Worm (Caenorhabditis elegans) whole organism, L4/young adult: Measurements from ENCODE around the gene B0513.4.

Experiments used
- W03F9.2 ChIP-seq: fragments of 150-350 bp; optimal IDR thresholded peaks from 2 replicates; lab custom pipeline; 2014; ENCODE audit warnings: missing biosample characterization, missing genetic modification characterization
- dao-5 ChIP-seq: sonication (generic microtip); optimal IDR thresholded peaks from 2 replicates; lab custom pipeline; 2016; ENCODE audit warnings: missing genotype, missing genetic modification characterization, moderate library complexity, missing compliant biosample characterization
- him-1 ChIP-seq: sonication (generic microtip); optimal IDR thresholded peaks from 2 replicates; lab custom pipeline; 2016; ENCODE audit warnings: missing genotype, missing genetic modification reagents, missing genetic modification characterization, missing compliant biosample characterization

The B0513.4 gene

DNA sequence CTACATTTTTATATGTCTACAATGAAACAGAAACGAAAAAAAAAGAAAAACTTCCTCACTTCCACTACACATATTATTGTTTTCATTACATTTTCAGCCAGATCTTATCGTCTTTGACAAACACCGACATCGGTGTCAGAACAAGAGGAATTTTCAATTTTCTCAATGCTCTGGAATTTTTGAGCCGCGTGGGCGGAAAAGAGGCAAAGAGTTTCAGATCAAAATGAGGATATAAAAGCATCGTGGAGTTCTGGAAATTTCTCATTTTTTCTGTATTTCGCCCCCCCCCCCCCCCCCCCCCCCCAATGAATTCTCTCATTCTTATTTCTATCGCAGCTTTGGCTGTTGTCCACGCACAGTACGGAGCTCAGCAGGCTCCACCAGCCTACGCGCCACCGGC, at the start of gene B0513.4:
Gene B0513.4 (plus strand): TSS at position 301 of the 400 bp plus-strand sequence.
- no peak for TF ChIP-seq dao-5
- no peak for TF ChIP-seq W03F9.2 (tag; lab: Kevin White, UChicago)
- no peak for TF ChIP-seq him-1

DNA sequence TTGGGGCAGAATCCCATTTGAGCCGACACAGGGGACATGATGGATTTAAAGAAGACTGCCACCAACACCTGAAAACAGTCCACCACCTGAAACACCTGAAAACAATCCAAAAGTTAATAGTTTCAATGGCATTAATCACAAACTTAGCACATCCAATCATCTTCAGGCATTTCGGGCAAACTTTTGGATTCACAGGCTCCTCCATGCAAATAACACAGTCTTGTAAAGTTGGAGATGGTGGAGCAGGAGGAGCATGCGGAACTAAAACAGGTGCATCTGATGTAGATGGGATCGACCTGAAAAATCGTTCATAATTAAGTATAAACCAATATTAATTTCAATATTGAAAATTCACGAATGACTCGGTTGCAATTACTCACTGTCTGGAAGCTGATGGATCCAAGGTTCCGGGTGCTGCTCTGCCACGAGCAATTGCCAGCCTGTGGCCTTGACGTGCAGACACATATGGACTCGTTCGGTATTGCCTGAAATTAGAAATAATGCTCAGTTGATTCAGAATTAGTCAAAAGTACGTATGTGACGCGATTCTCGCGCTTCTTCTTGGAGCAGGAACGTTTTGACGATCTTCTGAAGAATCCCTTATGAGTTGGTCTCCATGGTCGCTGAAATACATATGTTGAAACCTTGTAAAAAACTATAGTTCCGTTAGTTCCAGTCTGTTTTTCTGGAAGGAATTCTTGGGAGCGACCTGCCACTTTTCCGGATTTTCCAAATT, 45.4 kb upstream of the B0513.4 start:
- no peak for TF ChIP-seq dao-5
- no peak for TF ChIP-seq him-1
- no peak for TF ChIP-seq W03F9.2 (tag; lab: Kevin White, UChicago)

DNA sequence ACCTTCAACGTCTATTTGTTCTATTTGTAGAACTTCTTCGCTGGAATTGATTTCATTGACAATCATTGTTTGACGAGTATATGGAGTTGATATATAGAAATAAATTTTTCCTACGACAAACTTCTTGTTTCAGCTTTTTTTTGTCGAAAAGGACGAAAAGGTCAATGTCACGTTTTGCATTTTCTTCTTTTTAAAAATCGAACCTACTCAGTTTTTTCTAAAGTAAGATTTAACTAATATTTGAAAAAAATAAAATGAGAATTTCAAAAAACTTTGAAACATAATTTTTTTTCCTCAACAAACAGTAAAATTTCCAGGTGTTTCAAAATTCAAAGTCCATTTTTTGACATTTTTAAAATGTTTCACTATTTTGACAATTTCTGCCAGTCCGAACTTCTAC, 43.7 kb upstream of the B0513.4 start, which contains the start of gene H08M01.1:
Gene H08M01.1 (minus strand): TSS at position 101 of the 400 bp plus-strand sequence.
- TF ChIP-seq dao-5: no peak

DNA sequence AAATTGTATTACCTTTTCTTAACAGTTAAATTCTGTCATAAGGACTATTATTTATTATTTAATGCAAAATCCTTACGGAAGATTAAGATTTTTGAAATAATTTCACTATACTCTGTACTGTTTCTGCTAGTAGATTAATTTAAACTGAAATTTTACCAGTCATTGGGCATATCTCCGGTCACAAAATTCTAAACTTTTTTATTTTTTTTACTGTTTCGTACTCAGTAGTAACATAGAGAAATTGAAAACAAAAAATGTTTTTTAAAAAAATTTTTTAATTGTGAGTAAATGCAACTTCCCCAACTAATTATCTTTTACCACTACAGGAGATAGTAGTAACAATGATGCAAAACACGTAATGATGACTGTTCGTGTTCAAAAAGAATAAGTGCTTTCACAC, 41.7 kb upstream of the B0513.4 start:
- TF ChIP-seq dao-5 (no peak), him-1 (no peak), W03F9.2 (tag; lab: Kevin White, UChicago) (no peak)

DNA sequence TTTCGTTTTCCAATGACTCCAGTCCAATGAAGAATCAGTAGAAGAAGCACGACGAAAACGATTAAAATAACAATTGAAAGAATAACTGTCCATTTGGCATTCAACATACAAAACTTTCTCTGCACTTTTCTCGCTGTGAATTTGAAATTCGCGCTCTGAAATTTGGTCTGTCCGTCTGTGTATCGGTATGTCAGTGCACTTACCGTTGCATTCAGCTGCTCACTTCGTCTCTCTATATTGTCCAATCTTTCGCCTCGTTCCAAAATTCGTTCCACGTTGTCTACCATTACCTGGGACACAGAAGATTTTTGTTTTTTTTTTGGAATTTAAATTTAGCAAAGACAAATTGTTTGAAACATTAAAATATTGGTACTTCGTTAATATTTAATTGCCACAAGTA, 19.5 kb upstream of the B0513.4 start:
- TF ChIP-seq dao-5: no peak
- TF ChIP-seq W03F9.2 (tag; lab: Kevin White, UChicago): no peak
- no peak for TF ChIP-seq him-1

DNA sequence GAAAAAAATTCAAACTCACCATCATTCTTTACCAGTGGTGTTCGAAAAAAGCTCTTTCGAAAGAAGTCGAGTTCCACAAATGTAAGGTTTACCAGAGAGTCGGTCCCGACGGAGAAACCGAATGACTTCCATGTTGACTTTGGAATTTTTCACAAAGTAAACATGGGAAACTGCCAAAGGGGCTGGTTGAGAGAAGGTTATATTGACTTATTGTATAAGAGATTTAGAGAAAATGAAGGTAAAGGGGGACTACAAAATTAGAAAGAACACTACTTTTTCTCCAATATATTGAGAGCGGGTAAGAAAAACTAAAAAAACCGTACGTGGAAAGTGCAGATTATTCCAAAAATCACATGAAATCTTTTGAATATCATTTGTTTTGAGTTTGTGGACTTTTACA, 14.8 kb upstream of the B0513.4 start, which contains the start of gene vamp-8:
Gene vamp-8 (minus strand): TSS at position 25 of the 400 bp plus-strand sequence.
- TF ChIP-seq W03F9.2 (tag; lab: Kevin White, UChicago) (no peak), dao-5 (no peak), him-1 (no peak)

DNA sequence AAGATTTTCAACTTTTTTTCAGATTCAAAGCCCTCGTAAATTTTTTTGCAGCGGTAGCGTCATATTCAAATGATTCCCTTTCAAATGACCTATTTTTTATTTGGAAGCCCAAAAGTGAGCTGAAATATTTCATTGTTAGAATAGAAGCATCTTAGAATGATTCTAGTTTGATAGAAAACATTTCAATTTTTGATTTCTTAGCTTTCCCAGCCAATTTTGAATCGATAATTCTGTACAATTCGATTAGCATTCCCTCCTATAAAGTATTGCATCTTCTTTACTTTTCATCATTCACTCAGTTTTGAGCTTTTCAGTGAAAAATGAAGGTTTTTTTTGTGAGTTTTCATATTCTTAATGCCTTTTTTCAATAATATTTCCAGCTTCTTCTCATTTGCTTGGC, 13.2 kb upstream of the B0513.4 start, which contains the start of gene B0513.90:
Gene B0513.90 (plus strand): TSS at position 301 of the 400 bp plus-strand sequence.
- TF ChIP-seq dao-5: no peak
- no peak for TF ChIP-seq W03F9.2 (tag; lab: Kevin White, UChicago)
- no peak for TF ChIP-seq him-1

DNA sequence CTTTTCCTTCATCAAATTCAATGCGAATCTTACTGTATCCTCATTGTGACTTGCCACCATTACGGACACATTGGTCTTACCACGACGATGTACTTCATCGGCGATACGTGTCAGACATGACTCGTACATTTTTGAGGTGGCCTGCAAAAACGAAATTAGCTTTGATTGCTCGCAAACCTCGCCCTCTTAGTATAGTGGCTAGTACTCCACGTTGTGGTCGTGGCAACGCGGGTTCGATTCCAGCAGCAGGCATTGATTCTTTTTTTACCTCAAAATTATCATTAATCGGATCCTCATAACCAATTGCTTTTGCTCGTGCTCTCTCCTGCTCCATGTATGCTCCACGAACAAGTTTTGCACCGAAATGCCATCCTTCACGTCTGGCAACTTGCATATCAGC, 9.9 kb upstream of the B0513.4 start:
- TF ChIP-seq him-1 (no peak), dao-5 (no peak), W03F9.2 (tag; lab: Kevin White, UChicago) (no peak)

DNA sequence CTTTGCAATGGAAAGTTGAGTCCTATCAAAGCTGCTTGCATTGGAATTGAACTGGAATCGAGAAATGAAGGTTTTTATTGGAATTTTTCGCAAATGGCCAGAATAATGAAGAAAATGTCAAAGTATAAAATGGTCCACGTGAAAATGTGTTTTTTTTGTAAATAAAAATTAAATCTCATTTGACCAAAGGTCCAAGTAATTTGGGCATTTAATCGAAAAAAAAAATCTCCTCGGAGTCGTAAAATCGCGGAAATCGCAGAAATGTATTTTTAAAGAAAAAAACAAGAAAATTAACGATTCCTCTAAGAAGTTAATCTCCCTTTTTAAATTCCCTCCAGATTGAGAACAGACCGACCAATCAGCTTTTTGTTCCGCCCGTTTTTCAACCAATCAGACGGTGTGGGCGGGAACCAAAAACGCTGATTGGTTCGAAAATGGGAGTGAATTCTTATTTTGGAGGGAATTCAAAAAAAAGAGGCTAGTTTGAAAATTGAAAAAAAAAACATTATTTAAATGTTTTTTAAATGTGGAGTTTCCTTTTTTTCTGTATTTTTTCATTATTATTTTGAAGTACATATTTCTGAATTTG, 3.3 kb upstream of the B0513.4 start, which contains the start of gene prdh-1:
Gene prdh-1 (minus strand): TSS at position 51 of the 589 bp plus-strand sequence.
- no peak for TF ChIP-seq him-1
- no peak for TF ChIP-seq W03F9.2 (tag; lab: Kevin White, UChicago)
- no peak for TF ChIP-seq dao-5

DNA sequence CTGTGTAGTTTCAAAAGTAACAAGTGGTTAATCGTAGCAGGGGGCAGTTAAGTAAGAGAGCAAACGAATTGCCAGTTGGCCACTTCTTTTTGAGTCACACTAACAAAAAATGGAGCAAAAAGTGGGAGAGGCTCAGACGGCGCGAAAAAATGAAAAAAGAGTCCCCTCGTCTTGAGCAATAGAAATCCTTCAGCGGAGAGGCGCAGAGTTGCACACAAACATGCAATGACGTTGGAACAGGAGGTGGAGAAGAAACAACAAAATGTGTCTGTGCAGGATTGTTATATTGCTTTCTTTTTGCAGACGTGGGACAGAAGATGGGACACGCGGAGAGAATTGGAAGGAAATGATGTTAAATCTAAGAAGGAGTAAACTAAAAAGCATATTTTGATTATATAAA, 2.2 kb upstream of the B0513.4 start:
- TF ChIP-seq him-1 (peak; percentile 64), dao-5 (no peak)

DNA sequence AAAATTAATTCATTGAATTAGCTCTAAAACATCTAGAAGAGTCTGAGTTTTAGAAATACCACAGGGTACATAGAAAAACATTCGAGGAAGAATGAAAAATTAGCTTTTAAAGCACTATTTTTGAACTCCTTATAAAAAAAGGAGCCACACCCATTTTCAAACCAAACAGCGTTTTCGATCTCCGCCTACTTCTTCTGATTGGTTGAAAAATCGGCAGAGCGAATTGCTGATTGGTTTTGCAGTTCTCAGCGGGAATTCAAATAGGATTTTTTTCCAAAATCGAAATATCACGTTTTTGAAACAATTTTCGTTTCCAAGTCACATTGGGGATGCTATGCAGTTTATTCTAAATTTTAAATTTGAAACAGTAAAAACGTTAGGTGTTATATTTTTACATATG, 1.8 kb upstream of the B0513.4 start:
- no peak for TF ChIP-seq W03F9.2 (tag; lab: Kevin White, UChicago)

DNA sequence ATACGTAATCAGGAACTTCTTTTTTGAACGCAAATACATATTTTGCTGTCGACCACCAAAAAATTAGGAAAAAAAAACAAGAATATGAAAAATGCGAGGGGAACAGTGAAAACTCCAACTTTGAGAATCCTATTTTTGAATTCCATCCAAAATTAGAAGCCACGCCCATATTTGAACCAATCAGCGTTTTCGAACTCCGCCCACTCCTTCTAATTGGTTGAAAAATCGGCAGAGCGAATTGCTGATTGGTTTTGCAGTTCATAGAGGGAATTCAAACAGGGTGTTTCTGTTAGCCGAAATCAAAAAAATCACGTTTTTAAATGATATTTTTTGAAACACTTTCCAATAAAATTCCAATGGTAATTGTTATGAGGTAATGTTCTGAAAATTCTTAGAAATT, 1.2 kb upstream of the B0513.4 start:
- no peak for TF ChIP-seq W03F9.2 (tag; lab: Kevin White, UChicago)
- TF ChIP-seq him-1: no peak
- TF ChIP-seq dao-5: no peak

DNA sequence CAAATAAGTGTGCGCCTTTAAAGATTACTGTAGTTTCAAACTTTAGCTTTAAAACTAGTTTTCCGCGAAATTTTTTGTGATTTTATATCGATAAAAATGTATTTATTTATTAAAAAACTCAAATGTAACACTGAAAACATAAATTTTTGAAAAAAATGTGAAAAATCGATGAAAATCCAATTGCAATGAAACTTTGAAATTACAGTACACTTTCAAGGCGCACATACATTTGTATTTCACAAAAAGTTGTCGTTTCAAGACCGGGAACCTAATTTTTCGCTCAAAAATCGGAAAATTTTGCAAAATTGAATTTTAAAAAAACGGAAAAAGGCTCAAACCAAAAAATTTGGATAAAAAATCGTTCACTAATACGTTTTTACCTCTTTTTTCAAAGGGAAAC, 419 bp downstream of the B0513.4 start:
- TF ChIP-seq dao-5 (no peak), him-1 (no peak), W03F9.2 (tag; lab: Kevin White, UChicago) (no peak)

DNA sequence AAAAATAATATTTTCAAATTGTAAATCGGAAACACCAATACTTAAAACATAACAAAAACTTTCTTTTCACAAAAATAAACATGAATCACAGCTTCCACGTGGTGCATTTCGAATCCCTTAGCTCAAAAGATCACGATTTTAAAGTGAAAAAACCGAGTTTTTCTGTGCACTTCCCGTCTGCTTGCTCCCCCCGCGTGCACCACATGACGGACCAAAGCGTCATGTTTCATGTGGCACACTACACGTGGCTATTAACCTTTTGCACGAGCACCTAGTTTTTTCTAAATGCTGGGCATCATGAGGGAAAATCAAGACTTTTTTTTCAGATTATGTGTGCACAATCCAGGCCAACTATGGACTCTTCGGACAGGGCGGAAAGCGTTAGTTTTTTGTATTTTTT, 852 bp downstream of the B0513.4 start:
- TF ChIP-seq him-1: no peak
- TF ChIP-seq W03F9.2 (tag; lab: Kevin White, UChicago): no peak
- no peak for TF ChIP-seq dao-5

DNA sequence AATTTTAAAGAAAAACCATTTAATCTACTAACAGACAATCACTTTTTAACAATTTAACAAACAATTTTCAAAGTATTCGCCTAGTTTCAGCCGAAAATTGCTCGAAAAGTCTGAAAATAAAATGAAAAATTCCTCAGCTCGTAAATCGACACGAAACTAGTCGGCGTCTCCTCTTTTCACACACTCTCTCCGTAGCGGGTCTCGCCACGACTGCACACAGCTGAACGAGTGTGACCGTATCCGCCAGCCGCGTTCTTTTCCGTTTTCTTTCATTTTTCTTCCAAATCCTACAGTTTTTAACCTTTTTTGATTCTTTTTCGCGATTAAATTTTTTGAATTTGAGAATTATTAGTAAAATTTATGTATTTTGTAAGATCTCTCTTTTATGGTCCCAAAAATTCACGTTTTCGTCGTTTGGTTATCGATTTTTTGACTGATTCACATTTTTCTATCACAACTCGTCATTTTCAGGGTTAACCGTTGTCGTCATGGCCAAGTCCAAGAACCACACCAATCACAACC, 1.9 kb downstream of the B0513.4 start, which contains the start of gene rpl-29:
Gene rpl-29 (plus strand): TSS at position 472 of the 522 bp plus-strand sequence.
- TF ChIP-seq him-1 (peak; percentile 60), W03F9.2 (tag; lab: Kevin White, UChicago) (peak; percentile 78), dao-5 (no peak)
